Fruit fly (Drosophila melanogaster) whole organism, prepupa: ENCODE data around the gene CG43307.

Experiments
- CG15336 ChIP-seq: fragments of 200-800 bp; sonication (Bioruptor generic); IDR thresholded peaks from 2 replicates; pipeline ENCODE4 v1.3.6; 2022; ENCODE audit warnings: missing biosample characterization, missing genetic modification characterization
- CG34406 ChIP-seq: fragments of 200-800 bp; sonication (Bioruptor generic); optimal IDR thresholded peaks from 3 replicates; lab custom pipeline; 2016; ENCODE audit warnings: missing biosample characterization, missing genetic modification characterization
- CG4318 ChIP-seq: fragments of 200-800 bp; sonication (Bioruptor generic); optimal IDR thresholded peaks from 3 replicates; lab custom pipeline; 2017; ENCODE audit warnings: missing biosample characterization, mild to moderate bottlenecking, missing genetic modification characterization
- OdsH ChIP-seq: fragments of 200-800 bp; sonication (Bioruptor generic); optimal IDR thresholded peaks from 3 replicates; lab custom pipeline; 2016; ENCODE audit warnings: missing biosample characterization, missing genetic modification characterization
- salr ChIP-seq, 2 experiments: fragments of 200-800 bp; sonication (Bioruptor generic); optimal IDR thresholded peaks; 3 replicates each; lab custom pipeline; 2016 to 2018; ENCODE audit warnings: missing biosample characterization in 2 of 2, missing genetic modification characterization in 2 of 2, mild to moderate bottlenecking in 1 of 2
- svp ChIP-seq: fragments of 200-800 bp; sonication (Bioruptor generic); peaks from one replicate; lab custom pipeline; 2016; ENCODE audit warnings: missing biosample characterization, missing genetic modification characterization
- topi ChIP-seq: fragments of 200-800 bp; sonication (Bioruptor generic); optimal IDR thresholded peaks from 3 replicates; lab custom pipeline; 2016; ENCODE audit warnings: missing biosample characterization, missing genetic modification characterization

- TF ChIP-seq CG4318 (GFP tag; lab: Kevin White, UChicago) (no peak), svp (GFP tag; lab: Kevin White, UChicago) (no peak), CG15336 (no peak), OdsH (GFP tag; lab: Kevin White, UChicago) (no peak), topi (GFP tag; lab: Kevin White, UChicago) (no peak), CG34406 (no peak), salr (GFP tag; optimal IDR thresholded peaks at IDR 0.05; lab: Kevin White, UChicago) (no peak)
Measured at dm6 chr2L:5766042-5766441, 45.3 kb upstream of the CG43307 start, which contains the start of gene obst-E.
